Fruit fly (Drosophila melanogaster) ovary, adult (tissue): ENCODE results near the gene CG9577.
"Not testable (repeated sequence)": the region's sequence is repeated elsewhere in the genome, so short reads cannot be mapped to it uniquely, and the experiment has no call there.

ENCODE experiments used
- CG17801 ChIP-seq: fragments of 200-800 bp; optimal IDR thresholded peaks from 2 replicates; lab custom pipeline; 2019; ENCODE audit warnings: missing biosample characterization, mild to moderate bottlenecking, missing genetic modification characterization, moderate library complexity; ENCODE audit not compliant: partially characterized antibody

CG9577 gene

dm6 chrX:20169898-20170297 is 3.4 kb downstream of the CG9577 start, which contains the start of the genes CG9581 and CG9578:
TSS of gene CG9581 (minus strand) at chrX:20169981.
TSS of gene CG9578 (plus strand) at chrX:20170222.
- peak; percentile 8 for TF ChIP-seq CG17801 (GFP tag; lab: Kevin White, UChicago)

dm6 chrX:20173464-20173995 is 7.1 kb downstream of the CG9577 start, which contains the start of gene AnxB10:
TSS of gene AnxB10 (minus strand) at chrX:20173514.
- peak; percentile 95 for TF ChIP-seq CG17801 (GFP tag; lab: Kevin White, UChicago)

dm6 chrX:20178538-20178937 is 12.1 kb downstream of the CG9577 start, which contains the start of gene Sdic1:
TSS of gene Sdic1 (minus strand) at chrX:20178638.
- not testable (repeated sequence) for TF ChIP-seq CG17801 (GFP tag; lab: Kevin White, UChicago)

dm6 chrX:20186387-20186786 is 19.9 kb downstream of the CG9577 start, which contains the start of gene Sdic2:
TSS of gene Sdic2 (minus strand) at chrX:20186487.
- TF ChIP-seq CG17801 (GFP tag; lab: Kevin White, UChicago): not testable (repeated sequence)

- not testable (repeated sequence) for TF ChIP-seq CG17801 (GFP tag; lab: Kevin White, UChicago)
Measured at dm6 chrX:20194127-20194526, 27.7 kb downstream of the CG9577 start, which contains the start of gene Sdic3. TSS of gene Sdic3 (minus strand) at chrX:20194227.

dm6 chrX:20201833-20202232 is 35.4 kb downstream of the CG9577 start, which contains the start of gene SdicA:
TSS of gene SdicA (minus strand) at chrX:20201933.
- not testable (repeated sequence) for TF ChIP-seq CG17801 (GFP tag; lab: Kevin White, UChicago)

dm6 chrX:20209503-20209902 is 43.0 kb downstream of the CG9577 start, which contains the start of gene SdicB:
TSS of gene SdicB (minus strand) at chrX:20209603.
- not testable (repeated sequence) for TF ChIP-seq CG17801 (GFP tag; lab: Kevin White, UChicago)

dm6 chrX:20217159-20217558 is 50.7 kb downstream of the CG9577 start, which contains the start of gene SdicC:
TSS of gene SdicC (minus strand) at chrX:20217259.
- TF ChIP-seq CG17801 (GFP tag; lab: Kevin White, UChicago): not testable (repeated sequence)
